Worm (Caenorhabditis elegans) whole organism, late embryonic: ENCODE data around the gene prkl-1.

ENCODE experiments used
- K09A11.1 ChIP-seq: sonication (generic microtip); optimal IDR thresholded peaks from 2 replicates; lab custom pipeline; 2017; ENCODE audit warnings: antibody characterized with exemption, mild to moderate bottlenecking, missing genetic modification characterization, missing compliant biosample characterization; ENCODE audit not compliant: insufficient read depth
- ahr-1 ChIP-seq: sonication (generic microtip); optimal IDR thresholded peaks from 2 replicates; lab custom pipeline; 2016; ENCODE audit warnings: missing genetic modification characterization, missing compliant biosample characterization
- ama-1 ChIP-seq: fragments of 150-350 bp; optimal IDR thresholded peaks from 2 replicates; lab custom pipeline; 2014
- ceh-19 ChIP-seq: fragments of 200-800 bp; sonication (Bioruptor generic); optimal IDR thresholded peaks from 2 replicates; lab custom pipeline; 2018; ENCODE audit warnings: mild to moderate bottlenecking, missing genetic modification characterization, missing compliant biosample characterization
- ceh-22 ChIP-seq: sonication (generic microtip); optimal IDR thresholded peaks from 2 replicates; lab custom pipeline; 2017; ENCODE audit warnings: missing biosample characterization, missing genetic modification characterization
- ceh-24 ChIP-seq: sonication (generic microtip); optimal IDR thresholded peaks from 2 replicates; lab custom pipeline; 2016; ENCODE audit warnings: mild to moderate bottlenecking, missing genetic modification characterization, missing compliant biosample characterization
- fkh-6 ChIP-seq: sonication (generic microtip); optimal IDR thresholded peaks from 2 replicates; lab custom pipeline; 2016; ENCODE audit warnings: missing genetic modification characterization, missing compliant biosample characterization
- madf-2 ChIP-seq: sonication (generic microtip); optimal IDR thresholded peaks from 2 replicates; lab custom pipeline; 2017; ENCODE audit warnings: missing genetic modification characterization, missing compliant biosample characterization
- nhr-11 ChIP-seq: fragments of 150-350 bp; optimal IDR thresholded peaks from 2 replicates; lab custom pipeline; 2014; ENCODE audit warnings: missing biosample characterization, missing genetic modification characterization
- pha-4 ChIP-seq: fragments of 150-350 bp; optimal IDR thresholded peaks from 2 replicates; lab custom pipeline; 2018; ENCODE audit warnings: missing biosample characterization, missing genetic modification reagents, missing genetic modification characterization

ce11 chrIV:7009531-7009930 lies 22.8 kb upstream of the prkl-1 start, which contains the start of gene C25A8.2:
- TF ChIP-seq ceh-24 (tag; lab: Kevin White, UChicago): no peak
- TF ChIP-seq ama-1 (lab: Kevin White, UChicago): no peak
- TF ChIP-seq pha-4 (tag; lab: Kevin White, UChicago): no peak
- no peak for TF ChIP-seq K09A11.1 (tag; lab: Kevin White, UChicago)
- TF ChIP-seq fkh-6 (tag; lab: Kevin White, UChicago): no peak
- no peak for TF ChIP-seq ceh-22 (tag; lab: Kevin White, UChicago)
- no peak for TF ChIP-seq ahr-1 (tag; lab: Kevin White, UChicago)
- no peak for TF ChIP-seq madf-2 (tag; lab: Kevin White, UChicago)
- TF ChIP-seq nhr-11: no peak
- TF ChIP-seq ceh-19 (GFP tag; lab: Kevin White, UChicago): no peak
